Fruit fly (Drosophila melanogaster): ENCODE measurements around the gene Sox21b.

DNA sequence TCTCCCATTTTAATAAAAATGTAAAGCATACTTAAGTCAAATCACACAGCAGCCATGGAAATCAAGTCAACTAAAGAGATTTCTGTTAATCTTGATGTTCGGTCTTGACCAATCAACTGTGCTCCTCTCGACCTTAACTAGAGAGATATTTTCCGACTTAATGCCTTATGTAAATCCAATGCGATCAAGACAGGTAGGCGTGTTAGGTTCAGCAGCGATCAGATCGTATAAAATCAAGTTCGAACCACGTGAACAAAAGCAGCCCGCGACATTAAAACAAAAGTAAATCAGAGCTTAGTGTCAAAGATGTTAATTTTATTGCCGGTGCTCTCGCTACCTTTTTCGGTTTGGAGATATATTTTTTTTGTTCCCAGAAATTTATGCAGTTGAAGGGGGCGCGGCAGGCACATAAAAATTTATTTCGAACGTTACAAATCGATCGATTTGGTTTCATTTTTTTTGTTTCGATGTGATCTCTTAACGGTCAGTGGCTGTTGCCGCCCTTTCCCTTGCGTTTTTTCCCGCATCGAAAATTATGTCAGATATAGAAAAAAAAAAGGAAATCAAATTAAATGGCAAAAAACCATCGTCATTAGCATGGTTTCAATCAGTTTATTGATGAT lies 26.9 kb upstream of the Sox21b start:
- TF ChIP-seq pan (optimal IDR thresholded peaks at IDR 0.05) (no peak), usp (GFP tag; optimal IDR thresholded peaks at IDR 0.05) (no peak), EcR (GFP tag; optimal IDR thresholded peaks at IDR 0.05) (no peak)

All from whole organism.